Fruit fly (Drosophila melanogaster) whole organism, adult: ENCODE measurements around the gene Apt1.

Experiments used
- CG11617 ChIP-seq: fragments of 200-800 bp; sonication (Bioruptor generic); optimal IDR thresholded peaks from 2 replicates; lab custom pipeline; 2017; ENCODE audit warnings: mild to moderate bottlenecking, missing biosample characterization, missing genetic modification reagents, missing genetic modification characterization
- CG12768 ChIP-seq: fragments of 200-800 bp; sonication (Bioruptor generic); optimal IDR thresholded peaks from 2 replicates; lab custom pipeline; 2017; ENCODE audit warnings: missing biosample characterization, missing genetic modification characterization, mild to moderate bottlenecking, moderate library complexity, missing genetic modification reagents
- CG1620 ChIP-seq: fragments of 200-800 bp; sonication (Bioruptor generic); optimal IDR thresholded peaks from 2 replicates; lab custom pipeline; 2016; ENCODE audit warnings: missing biosample characterization, missing genetic modification characterization
- CG33017 ChIP-seq: fragments of 200-800 bp; sonication (Bioruptor generic); optimal IDR thresholded peaks from 2 replicates; lab custom pipeline; 2018; ENCODE audit warnings: missing biosample characterization, mild to moderate bottlenecking, missing genetic modification characterization, moderate library complexity
- CG5204 ChIP-seq: fragments of 200-800 bp; sonication (Bioruptor generic); optimal IDR thresholded peaks from 2 replicates; lab custom pipeline; 2016; ENCODE audit warnings: missing biosample characterization, missing genetic modification characterization
- Crg-1 ChIP-seq: fragments of 200-800 bp; sonication (Bioruptor generic); optimal IDR thresholded peaks from 2 replicates; lab custom pipeline; 2016; ENCODE audit warnings: missing biosample characterization, missing genetic modification characterization
- tj ChIP-seq: fragments of 200-800 bp; sonication (Bioruptor generic); optimal IDR thresholded peaks from 3 replicates; lab custom pipeline; 2017; ENCODE audit warnings: missing biosample characterization, mild to moderate bottlenecking, missing genetic modification characterization, moderate library complexity

DNA sequence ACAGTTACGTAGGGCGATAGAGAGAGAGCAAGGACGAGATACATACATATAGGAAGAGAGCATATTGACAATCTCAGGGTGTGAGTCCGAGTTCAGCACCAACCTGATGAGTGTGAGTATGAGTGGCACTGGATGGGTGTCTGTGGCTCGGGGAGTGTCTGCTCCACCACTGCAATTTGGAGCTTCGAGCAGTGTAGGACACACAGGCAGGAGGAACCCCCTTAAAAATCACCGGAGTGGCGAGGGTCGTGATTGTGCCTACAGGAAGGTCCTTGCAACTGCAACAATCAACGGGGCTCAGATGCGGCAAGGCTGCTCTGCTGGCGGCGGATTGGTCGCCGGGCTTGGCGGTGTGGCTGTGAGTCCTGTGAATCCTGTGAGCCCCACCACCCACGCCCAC lies 36.0 kb upstream of the Apt1 start:
- TF ChIP-seq CG12768 (no peak), CG1620 (GFP tag; lab: Kevin White, UChicago) (no peak), CG33017 (no peak), CG5204 (GFP tag; lab: Kevin White, UChicago) (no peak), CG11617 (GFP tag; lab: Kevin White, UChicago) (no peak), tj (no peak), Crg-1 (no peak)
